Fruit fly (Drosophila melanogaster): ENCODE data around the gene CG34030.

DNA sequence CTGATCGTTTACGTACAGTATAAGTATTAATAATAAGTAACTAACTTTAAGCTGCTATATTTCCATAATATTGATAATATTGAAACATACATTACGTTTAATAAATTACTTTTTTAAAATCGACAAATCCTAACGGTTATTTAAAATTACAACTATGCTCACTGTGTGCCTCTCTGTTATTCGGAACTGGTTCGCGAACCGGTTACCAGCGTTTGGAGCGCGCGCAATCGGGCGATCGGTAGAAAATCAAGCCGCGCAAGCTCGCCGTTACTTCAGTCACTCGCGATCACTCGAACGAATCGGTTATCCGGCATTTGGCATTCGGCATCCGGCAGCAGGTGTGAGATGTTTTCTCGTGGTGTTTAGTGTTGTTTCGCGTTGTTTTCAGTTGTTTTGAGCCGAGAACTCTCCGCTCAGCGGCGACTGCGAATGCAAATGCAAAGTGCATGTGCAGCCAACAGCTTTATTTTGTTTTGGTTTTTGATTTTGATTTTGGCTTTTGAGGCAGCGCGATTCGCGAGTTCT is 19.6 kb upstream of the CG34030 start, which contains the start of gene form3:
- TF ChIP-seq CG7101 (tag; optimal IDR thresholded peaks at IDR 0.05), result no peak
- TF ChIP-seq CG7045 (GFP tag; optimal IDR thresholded peaks at IDR 0.05), result no peak
- no peak for TF ChIP-seq CG5204 (GFP tag; optimal IDR thresholded peaks at IDR 0.05)
- no peak for TF ChIP-seq CG12768 (GFP tag; optimal IDR thresholded peaks at IDR 0.05)
- no peak for TF ChIP-seq pad (GFP tag; optimal IDR thresholded peaks at IDR 0.05)
- no peak for TF ChIP-seq Crg-1 (GFP tag; optimal IDR thresholded peaks at IDR 0.05)
- TF ChIP-seq toe (GFP tag; optimal IDR thresholded peaks at IDR 0.05), result no peak
- no peak for TF ChIP-seq cnc (optimal IDR thresholded peaks at IDR 0.05)
- no peak for TF ChIP-seq CG14711 (tag; optimal IDR thresholded peaks at IDR 0.05)
- no peak for TF ChIP-seq Mnt (GFP tag; optimal IDR thresholded peaks at IDR 0.05)
- no peak for TF ChIP-seq tj (GFP tag; optimal IDR thresholded peaks at IDR 0.05)
- TF ChIP-seq bab1 (GFP tag; optimal IDR thresholded peaks at IDR 0.05), result no peak
- no peak for TF ChIP-seq ovo (GFP tag; optimal IDR thresholded peaks at IDR 0.05)
